Worm (Caenorhabditis elegans) whole organism, late embryonic: Measurements from ENCODE around the gene K10D11.4.

Experiments used
- C08G9.2 ChIP-seq: sonication (generic microtip); optimal IDR thresholded peaks from 2 replicates; lab custom pipeline; 2016; ENCODE audit warnings: mild to moderate bottlenecking, missing genetic modification characterization, moderate library complexity, missing compliant biosample characterization
- Y22D7AL.16 ChIP-seq: sonication (generic microtip); optimal IDR thresholded peaks from 2 replicates; lab custom pipeline; 2016; ENCODE audit warnings: missing genetic modification characterization, missing compliant biosample characterization
- ceh-19 ChIP-seq: fragments of 200-800 bp; sonication (Bioruptor generic); optimal IDR thresholded peaks from 2 replicates; lab custom pipeline; 2018; ENCODE audit warnings: mild to moderate bottlenecking, missing genetic modification characterization, missing compliant biosample characterization
- ceh-2 ChIP-seq: sonication (generic microtip); optimal IDR thresholded peaks from 2 replicates; lab custom pipeline; 2016; ENCODE audit warnings: missing genotype, missing genetic modification characterization, missing compliant biosample characterization
- ceh-24 ChIP-seq: sonication (generic microtip); optimal IDR thresholded peaks from 2 replicates; lab custom pipeline; 2016; ENCODE audit warnings: mild to moderate bottlenecking, missing genetic modification characterization, missing compliant biosample characterization
- ceh-31 ChIP-seq: sonication (generic microtip); optimal IDR thresholded peaks from 2 replicates; lab custom pipeline; 2016; ENCODE audit warnings: missing genetic modification characterization, missing compliant biosample characterization
- ceh-34 ChIP-seq: sonication (generic microtip); optimal IDR thresholded peaks from 2 replicates; lab custom pipeline; 2016; ENCODE audit warnings: mild to moderate bottlenecking, missing genetic modification characterization, missing compliant biosample characterization
- ceh-45 ChIP-seq: fragments of 200-800 bp; sonication (Bioruptor generic); IDR thresholded peaks from 2 replicates; pipeline ENCODE4 v1.3.6; 2022; ENCODE audit warnings: missing genetic modification reagents, missing genetic modification characterization, missing compliant biosample characterization
- ceh-48 ChIP-seq: sonication (generic microtip); optimal IDR thresholded peaks from 2 replicates; lab custom pipeline; 2016; ENCODE audit warnings: missing genetic modification characterization, inconsistent platforms, missing compliant biosample characterization
- ceh-6 ChIP-seq: fragments of 200-800 bp; sonication (Bioruptor generic); optimal IDR thresholded peaks from 2 replicates; lab custom pipeline; 2018; ENCODE audit warnings: mild to moderate bottlenecking, missing genetic modification characterization, missing compliant biosample characterization
- che-1 ChIP-seq: sonication (generic microtip); optimal IDR thresholded peaks from 2 replicates; lab custom pipeline; 2016; ENCODE audit warnings: mild to moderate bottlenecking, missing genetic modification characterization, missing compliant biosample characterization
- dmd-4 ChIP-seq: sonication (generic microtip); optimal IDR thresholded peaks from 2 replicates; lab custom pipeline; 2016; ENCODE audit warnings: borderline replicate concordance, missing genetic modification characterization, missing compliant biosample characterization
- dve-1 ChIP-seq: sonication (generic microtip); optimal IDR thresholded peaks from 2 replicates; lab custom pipeline; 2017; ENCODE audit warnings: antibody characterized with exemption, mild to moderate bottlenecking, missing genetic modification characterization, missing compliant biosample characterization
- elt-2 ChIP-seq: sonication (generic microtip); optimal IDR thresholded peaks from 2 replicates; lab custom pipeline; 2016; ENCODE audit warnings: missing genetic modification reagents, missing genetic modification characterization, missing compliant biosample characterization
- ets-4 ChIP-seq: sonication (generic microtip); optimal IDR thresholded peaks from 2 replicates; lab custom pipeline; 2016; ENCODE audit warnings: missing genetic modification characterization, missing compliant biosample characterization
- fax-1 ChIP-seq: sonication (generic microtip); optimal IDR thresholded peaks from 2 replicates; lab custom pipeline; 2016; ENCODE audit warnings: missing genotype, missing genetic modification characterization, missing compliant biosample characterization
- fkh-10 ChIP-seq: fragments of 150-350 bp; optimal IDR thresholded peaks from 2 replicates; lab custom pipeline; 2014; ENCODE audit warnings: missing biosample characterization, missing genetic modification reagents, missing genetic modification characterization
- gmeb-2 ChIP-seq: sonication (generic microtip); optimal IDR thresholded peaks from 2 replicates; lab custom pipeline; 2016; ENCODE audit warnings: missing genetic modification characterization, inconsistent platforms, missing compliant biosample characterization
- hlh-13 ChIP-seq: fragments of 200-800 bp; sonication (Bioruptor generic); optimal IDR thresholded peaks from 2 replicates; lab custom pipeline; 2018; ENCODE audit warnings: mild to moderate bottlenecking, missing genetic modification characterization, missing compliant biosample characterization
- hlh-30 ChIP-seq: sonication (generic microtip); optimal IDR thresholded peaks from 2 replicates; lab custom pipeline; 2017; ENCODE audit warnings: antibody characterized with exemption, missing genetic modification characterization, missing compliant biosample characterization; ENCODE audit not compliant: insufficient read depth
- hlh-6 ChIP-seq: sonication (generic microtip); optimal IDR thresholded peaks from 2 replicates; lab custom pipeline; 2016; ENCODE audit warnings: missing genotype, missing genetic modification characterization, missing compliant biosample characterization
- hlh-8 ChIP-seq: sonication (generic microtip); optimal IDR thresholded peaks from 2 replicates; lab custom pipeline; 2016; ENCODE audit warnings: missing genotype, missing genetic modification characterization, missing compliant biosample characterization
- lim-6 ChIP-seq: sonication (generic microtip); optimal IDR thresholded peaks from 2 replicates; lab custom pipeline; 2016; ENCODE audit warnings: missing genetic modification characterization, missing compliant biosample characterization
- lin-11 ChIP-seq: fragments of 200-800 bp; sonication (Bioruptor generic); optimal IDR thresholded peaks from 2 replicates; lab custom pipeline; 2018; ENCODE audit warnings: mild to moderate bottlenecking, missing genetic modification characterization, missing compliant biosample characterization
- madf-2 ChIP-seq: sonication (generic microtip); optimal IDR thresholded peaks from 2 replicates; lab custom pipeline; 2017; ENCODE audit warnings: missing genetic modification characterization, missing compliant biosample characterization
- nfya-1 ChIP-seq: sonication (generic microtip); optimal IDR thresholded peaks from 2 replicates; lab custom pipeline; 2017; ENCODE audit warnings: missing genetic modification characterization, mild to moderate bottlenecking, missing compliant biosample characterization, antibody characterized with exemption, moderate library complexity
- odd-2 ChIP-seq: sonication (generic microtip); optimal IDR thresholded peaks from 2 replicates; lab custom pipeline; 2017; ENCODE audit warnings: antibody characterized with exemption, mild to moderate bottlenecking, missing genetic modification characterization, missing compliant biosample characterization
- pag-3 ChIP-seq: sonication (generic microtip); optimal IDR thresholded peaks from 2 replicates; lab custom pipeline; 2016; ENCODE audit warnings: missing compliant biosample characterization, missing genetic modification characterization, borderline replicate concordance
- pax-1 ChIP-seq: fragments of 150-350 bp; optimal IDR thresholded peaks from 2 replicates; lab custom pipeline; 2014; ENCODE audit warnings: missing biosample characterization, missing genetic modification characterization
- pha-4 ChIP-seq: fragments of 150-350 bp; optimal IDR thresholded peaks from 2 replicates; lab custom pipeline; 2018; ENCODE audit warnings: missing biosample characterization, missing genetic modification reagents, missing genetic modification characterization
- pqm-1 ChIP-seq: sonication (generic microtip); optimal IDR thresholded peaks from 2 replicates; lab custom pipeline; 2016; ENCODE audit warnings: missing genetic modification characterization, missing compliant biosample characterization
- ref-2 ChIP-seq: sonication (generic microtip); optimal IDR thresholded peaks from 2 replicates; lab custom pipeline; 2016; ENCODE audit warnings: missing genetic modification characterization, missing compliant biosample characterization
- rnt-1 ChIP-seq: sonication (generic microtip); optimal IDR thresholded peaks from 2 replicates; lab custom pipeline; 2016; ENCODE audit warnings: missing genetic modification characterization, missing compliant biosample characterization
- sdc-2 ChIP-seq: sonication (generic microtip); optimal IDR thresholded peaks from 2 replicates; lab custom pipeline; 2016; ENCODE audit warnings: missing genotype, missing genetic modification characterization, missing compliant biosample characterization
- sox-2 ChIP-seq: fragments of 200-800 bp; sonication (Bioruptor generic); IDR thresholded peaks from 2 replicates; pipeline ENCODE4 v1.3.6; 2022; ENCODE audit warnings: missing genetic modification reagents, missing genetic modification characterization, missing compliant biosample characterization
- sox-4 ChIP-seq: sonication (generic microtip); optimal IDR thresholded peaks from 2 replicates; lab custom pipeline; 2017; ENCODE audit warnings: mild to moderate bottlenecking, missing genetic modification characterization, inconsistent platforms, missing compliant biosample characterization
- tbx-2 ChIP-seq: sonication (generic microtip); optimal IDR thresholded peaks from 2 replicates; lab custom pipeline; 2016; ENCODE audit warnings: missing genetic modification characterization, missing compliant biosample characterization
- ttx-3 ChIP-seq: sonication (generic microtip); optimal IDR thresholded peaks from 2 replicates; lab custom pipeline; 2016; ENCODE audit warnings: missing genetic modification reagents, missing genetic modification characterization, missing compliant biosample characterization
- unc-42 ChIP-seq: sonication (generic microtip); optimal IDR thresholded peaks from 2 replicates; lab custom pipeline; 2016; ENCODE audit warnings: missing genotype, missing genetic modification characterization, missing compliant biosample characterization
- unc-55 ChIP-seq: sonication (generic microtip); optimal IDR thresholded peaks from 2 replicates; lab custom pipeline; 2017; ENCODE audit warnings: missing biosample characterization, missing genetic modification reagents, missing genetic modification characterization
- unc-86 ChIP-seq: sonication (generic microtip); optimal IDR thresholded peaks from 2 replicates; lab custom pipeline; 2016; ENCODE audit warnings: missing genetic modification characterization, missing compliant biosample characterization
- zip-5 ChIP-seq: sonication (generic microtip); optimal IDR thresholded peaks from 2 replicates; lab custom pipeline; 2016; ENCODE audit warnings: missing genetic modification characterization, missing compliant biosample characterization
- ztf-16 ChIP-seq: sonication (generic microtip); optimal IDR thresholded peaks from 2 replicates; lab custom pipeline; 2017; ENCODE audit warnings: missing genetic modification characterization, missing compliant biosample characterization

The K10D11.4 gene

ce11 chrIV:13029674-13030466, 35.6 kb upstream of the K10D11.4 start:
- TF ChIP-seq madf-2 (tag; lab: Kevin White, UChicago) (peak; percentile 41), hlh-30 (tag; lab: Kevin White, UChicago) (peak; percentile 11), dve-1 (tag; lab: Kevin White, UChicago) (peak; percentile 47), ttx-3 (tag; lab: Kevin White, UChicago) (no peak), fax-1 (peak; percentile 40), fkh-10 (GFP tag; lab: Kevin White, UChicago) (no peak), ceh-24 (tag; lab: Kevin White, UChicago) (no peak), nfya-1 (peak; percentile 47), ceh-48 (tag; lab: Kevin White, UChicago) (no peak), elt-2 (tag; lab: Kevin White, UChicago) (peak; percentile 1), ets-4 (tag; lab: Kevin White, UChicago) (no peak), ceh-19 (GFP tag; lab: Kevin White, UChicago) (peak; percentile 71), unc-55 (GFP tag; lab: Kevin White, UChicago) (peak; percentile 11), unc-42 (tag; lab: Kevin White, UChicago) (peak; percentile 4), zip-5 (tag; lab: Kevin White, UChicago) (no peak), tbx-2 (tag; lab: Kevin White, UChicago) (peak; percentile 35), pax-1 (no peak), sox-4 (tag; lab: Kevin White, UChicago) (no peak), ceh-6 (GFP tag; lab: Kevin White, UChicago) (no peak), C08G9.2 (tag; lab: Kevin White, UChicago) (peak; percentile 33), dmd-4 (tag; lab: Kevin White, UChicago) (no peak), hlh-8 (tag; lab: Kevin White, UChicago) (no peak), hlh-6 (tag; lab: Kevin White, UChicago) (peak; percentile 66), pha-4 (tag; lab: Kevin White, UChicago) (no peak), odd-2 (tag; lab: Kevin White, UChicago) (no peak), ceh-2 (peak; percentile 16), ceh-45 (GFP tag; lab: Robert Waterston, UW) (no peak), unc-86 (tag; lab: Kevin White, UChicago) (peak; percentile 16), sox-2 (peak; percentile 80), che-1 (peak; percentile 32), ref-2 (peak; percentile 59), lim-6 (no peak), ztf-16 (no peak), pag-3 (no peak), ceh-31 (tag; lab: Kevin White, UChicago) (peak; percentile 83), rnt-1 (tag; lab: Kevin White, UChicago) (peak; percentile 45), pqm-1 (tag; lab: Kevin White, UChicago) (no peak), hlh-13 (no peak), lin-11 (tag; lab: Kevin White, UChicago) (no peak), ceh-34 (tag; lab: Kevin White, UChicago) (peak; percentile 41), gmeb-2 (tag; lab: Kevin White, UChicago) (no peak), sdc-2 (peak; percentile 49), Y22D7AL.16 (no peak)
